Worm (Caenorhabditis elegans) whole organism, L2 larva: ENCODE data around the gene clec-117.

Source experiments
- R02D3.7 ChIP-seq: fragments of 150-350 bp; optimal IDR thresholded peaks from 2 replicates; lab custom pipeline; 2014; ENCODE audit warnings: missing biosample characterization, missing genetic modification characterization
- egl-27 ChIP-seq: sonication (generic microtip); optimal IDR thresholded peaks from 3 replicates; lab custom pipeline; 2017; ENCODE audit warnings: missing biosample characterization, missing genetic modification reagents, missing genetic modification characterization
- lsy-2 ChIP-seq, 2 experiments: fragments of 150-350 bp in 1 of 2; sonication (generic microtip) in 1 of 2; optimal IDR thresholded peaks; 2 replicates each; lab custom pipeline; 2014 to 2017; ENCODE audit warnings: missing biosample characterization in 2 of 2, missing genetic modification characterization in 2 of 2
- nhr-237 ChIP-seq: fragments of 150-350 bp; optimal IDR thresholded peaks from 2 replicates; lab custom pipeline; 2014; ENCODE audit warnings: missing biosample characterization, missing genetic modification characterization
- unc-39 ChIP-seq: fragments of 150-350 bp; optimal IDR thresholded peaks from 2 replicates; lab custom pipeline; 2014; ENCODE audit warnings: missing biosample characterization, missing genetic modification characterization

Gene clec-117

DNA sequence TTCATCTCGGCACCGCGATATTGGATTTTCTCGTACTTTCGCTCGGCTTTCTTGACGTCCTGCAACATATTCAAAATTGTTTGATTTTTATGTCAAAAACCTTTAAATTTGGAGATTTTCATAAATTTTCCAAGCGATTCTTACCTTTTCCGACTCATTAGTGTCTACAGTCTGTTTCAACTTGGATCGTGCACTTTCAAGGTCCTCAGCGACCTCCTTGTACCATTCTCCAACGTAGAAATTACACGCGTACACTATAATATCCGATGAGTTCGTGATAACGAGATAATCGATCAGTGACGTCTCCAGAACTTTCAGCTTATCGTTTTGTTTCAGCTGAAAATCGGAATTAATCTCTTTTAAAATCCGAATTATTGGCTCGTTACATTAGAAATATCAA, 49.1 kb downstream of the clec-117 start:
- TF ChIP-seq unc-39 (tag; lab: Kevin White, UChicago) (no peak), egl-27 (tag; lab: Kevin White, UChicago) (no peak), nhr-237 (tag; lab: Kevin White, UChicago) (no peak), lsy-2 (tag; optimal IDR thresholded peaks at IDR 0.05; lab: Kevin White, UChicago) (no peak), R02D3.7 (tag; lab: Kevin White, UChicago) (no peak)
